Worm (Caenorhabditis elegans) whole organism, young adult: Measurements from ENCODE around the gene C39B10.3.
A peak's percentile ranks its signal among the peaks of the same experiment; 100 is the strongest.

Source experiments
- B0019.2 ChIP-seq: fragments of 200-800 bp; sonication (Bioruptor generic); conservative IDR thresholded peaks from 2 replicates; pipeline ENCODE4 v1.3.6; 2022; ENCODE audit warnings: missing genetic modification reagents, missing genetic modification characterization, missing compliant biosample characterization
- B0261.1 ChIP-seq: sonication (generic microtip); optimal IDR thresholded peaks from 2 replicates; lab custom pipeline; 2016; ENCODE audit warnings: mild to moderate bottlenecking, missing genetic modification characterization, moderate library complexity, missing compliant biosample characterization
- F10E7.11 ChIP-seq: sonication (generic microtip); optimal IDR thresholded peaks from 2 replicates; lab custom pipeline; 2017; ENCODE audit warnings: mild to moderate bottlenecking, missing genetic modification characterization, moderate library complexity, missing compliant biosample characterization
- F23B12.7 ChIP-seq: sonication (generic microtip); optimal IDR thresholded peaks from 2 replicates; lab custom pipeline; 2017; ENCODE audit warnings: missing genetic modification characterization, mild to moderate bottlenecking, missing compliant biosample characterization, antibody characterized with exemption, moderate library complexity; ENCODE audit not compliant: insufficient read depth
- F33H1.4 ChIP-seq: fragments of 200-800 bp; sonication (Bioruptor generic); IDR thresholded peaks from 2 replicates; pipeline ENCODE4 v1.3.6; 2022; ENCODE audit warnings: missing genetic modification reagents, missing genetic modification characterization, missing compliant biosample characterization
- F57C9.4 ChIP-seq: sonication (generic microtip); optimal IDR thresholded peaks from 2 replicates; lab custom pipeline; 2017; ENCODE audit warnings: mild to moderate bottlenecking, missing genetic modification characterization, missing compliant biosample characterization
- K12H6.12 ChIP-seq: fragments of 200-800 bp; sonication (Bioruptor generic); optimal IDR thresholded peaks from 2 replicates; lab custom pipeline; 2018; ENCODE audit warnings: mild to moderate bottlenecking, missing genetic modification characterization, missing compliant biosample characterization
- T07F8.4 ChIP-seq: sonication (generic microtip); optimal IDR thresholded peaks from 2 replicates; lab custom pipeline; 2016; ENCODE audit warnings: mild to moderate bottlenecking, missing genetic modification characterization, moderate library complexity, missing compliant biosample characterization
- T26A5.8 ChIP-seq: sonication (generic microtip); optimal IDR thresholded peaks from 2 replicates; lab custom pipeline; 2016; ENCODE audit warnings: missing genetic modification characterization, missing compliant biosample characterization
- ZK185.1 ChIP-seq: sonication (generic microtip); optimal IDR thresholded peaks from 2 replicates; lab custom pipeline; 2016; ENCODE audit warnings: mild to moderate bottlenecking, missing genetic modification characterization, missing compliant biosample characterization; ENCODE audit not compliant: poor library complexity, severe bottlenecking
- ama-1 ChIP-seq, 3 experiments: fragments of 150-350 bp in 1 of 3; sonication (generic microtip) in 2 of 3; optimal IDR thresholded peaks; 2 replicates each; lab custom pipeline; 2014 to 2018; ENCODE audit warnings: missing biosample characterization in 2 of 3, missing genetic modification characterization in 2 of 3, missing genetic modification reagents in 2 of 3
- aptf-2 ChIP-seq: fragments of 200-800 bp; sonication (Bioruptor generic); conservative IDR thresholded peaks from 2 replicates; pipeline ENCODE4 v1.3.6; 2022; ENCODE audit warnings: missing genetic modification reagents, missing genetic modification characterization, missing compliant biosample characterization
- attf-3 ChIP-seq: fragments of 200-800 bp; sonication (Bioruptor generic); conservative IDR thresholded peaks from 2 replicates; pipeline ENCODE4 v1.3.6; 2022; ENCODE audit warnings: missing genetic modification reagents, missing genetic modification characterization, missing compliant biosample characterization
- attf-5 ChIP-seq: fragments of 200-800 bp; sonication (Bioruptor generic); optimal IDR thresholded peaks from 2 replicates; lab custom pipeline; 2018; ENCODE audit warnings: mild to moderate bottlenecking, missing genetic modification characterization, missing compliant biosample characterization
- ceh-27 ChIP-seq: fragments of 200-800 bp; sonication (Bioruptor generic); optimal IDR thresholded peaks from 2 replicates; lab custom pipeline; 2018; ENCODE audit warnings: mild to moderate bottlenecking, missing genetic modification characterization, moderate library complexity, missing compliant biosample characterization
- ceh-91 ChIP-seq: fragments of 200-800 bp; sonication (Bioruptor generic); IDR thresholded peaks from 2 replicates; pipeline ENCODE4 v1.3.6; 2022; ENCODE audit warnings: missing genetic modification reagents, missing genetic modification characterization, missing compliant biosample characterization
- chd-7 ChIP-seq: sonication (generic microtip); optimal IDR thresholded peaks from 2 replicates; lab custom pipeline; 2016; ENCODE audit warnings: mild to moderate bottlenecking, missing genetic modification characterization, moderate library complexity, missing compliant biosample characterization
- dox-1 ChIP-seq: fragments of 200-800 bp; sonication (Bioruptor generic); IDR thresholded peaks from 2 replicates; pipeline ENCODE4 v1.3.6; 2022; ENCODE audit warnings: missing genetic modification reagents, missing genetic modification characterization, missing compliant biosample characterization
- egl-44 ChIP-seq: fragments of 200-800 bp; sonication (Bioruptor generic); IDR thresholded peaks from 2 replicates; pipeline ENCODE4 v1.3.6; 2022; ENCODE audit warnings: missing genetic modification reagents, missing genetic modification characterization, missing compliant biosample characterization
- ekl-4 ChIP-seq: fragments of 200-800 bp; sonication (Bioruptor generic); IDR thresholded peaks from 2 replicates; pipeline ENCODE4 v1.3.6; 2022; ENCODE audit warnings: missing genetic modification reagents, missing genetic modification characterization, missing compliant biosample characterization
- him-1 ChIP-seq: sonication (generic microtip); optimal IDR thresholded peaks from 2 replicates; lab custom pipeline; 2016; ENCODE audit warnings: missing genotype, missing genetic modification reagents, missing genetic modification characterization, missing compliant biosample characterization
- hlh-26 ChIP-seq: fragments of 200-800 bp; sonication (Bioruptor generic); conservative IDR thresholded peaks from 2 replicates; pipeline ENCODE4 v1.3.6; 2022; ENCODE audit warnings: missing genetic modification reagents, missing genetic modification characterization, missing compliant biosample characterization
- hrde-1 ChIP-seq: sonication (generic microtip); optimal IDR thresholded peaks from 2 replicates; lab custom pipeline; 2016; ENCODE audit warnings: missing genetic modification characterization, mild to moderate bottlenecking, missing compliant biosample characterization, moderate library complexity, missing genotype, missing genetic modification reagents, borderline replicate concordance
- hsf-1 ChIP-seq: fragments of 200-800 bp; sonication (Bioruptor generic); IDR thresholded peaks from 2 replicates; pipeline ENCODE4 v1.3.6; 2022; ENCODE audit warnings: missing genetic modification reagents, missing genetic modification characterization, missing compliant biosample characterization
- lin-35 ChIP-seq, 3 experiments: fragments of 150-350 bp in 2 of 3; sonication (generic microtip) in 1 of 3; optimal IDR thresholded peaks; 2 replicates each; lab custom pipeline; 2014 to 2018; ENCODE audit warnings: missing biosample characterization in 3 of 3, missing genetic modification characterization in 3 of 3, missing genetic modification reagents in 3 of 3
- lin-40 ChIP-seq: sonication (generic microtip); optimal IDR thresholded peaks from 2 replicates; lab custom pipeline; 2016; ENCODE audit warnings: missing genetic modification characterization, mild to moderate bottlenecking, missing compliant biosample characterization, missing genotype, missing genetic modification reagents
- lin-54 ChIP-seq: fragments of 200-800 bp; sonication (Bioruptor generic); optimal IDR thresholded peaks from 2 replicates; lab custom pipeline; 2018; ENCODE audit warnings: mild to moderate bottlenecking, missing genetic modification characterization, missing compliant biosample characterization
- mcd-1 ChIP-seq: fragments of 200-800 bp; sonication (Bioruptor generic); IDR thresholded peaks from 2 replicates; pipeline ENCODE4 v1.3.6; 2022; ENCODE audit warnings: missing genetic modification reagents, missing genetic modification characterization, missing compliant biosample characterization
- nfya-1 ChIP-seq: sonication (generic microtip); optimal IDR thresholded peaks from 2 replicates; lab custom pipeline; 2017; ENCODE audit warnings: antibody characterized with exemption, missing compliant biosample characterization, missing genetic modification characterization, borderline replicate concordance; ENCODE audit not compliant: insufficient read depth
- nhr-179 ChIP-seq: sonication (generic microtip); optimal IDR thresholded peaks from 2 replicates; lab custom pipeline; 2016; ENCODE audit warnings: mild to moderate bottlenecking, missing genetic modification characterization, missing compliant biosample characterization
- nhr-80 ChIP-seq: sonication (generic microtip); optimal IDR thresholded peaks from 2 replicates; lab custom pipeline; 2016; ENCODE audit warnings: missing genetic modification characterization, missing compliant biosample characterization
- pbrm-1 ChIP-seq: fragments of 200-800 bp; sonication (Bioruptor generic); IDR thresholded peaks from 2 replicates; pipeline ENCODE4 v1.3.6; 2022; ENCODE audit warnings: missing genetic modification reagents, missing genetic modification characterization, missing compliant biosample characterization
- rcor-1 ChIP-seq: fragments of 200-800 bp; sonication (Bioruptor generic); IDR thresholded peaks from 2 replicates; pipeline ENCODE4 v1.3.6; 2022; ENCODE audit warnings: missing genetic modification reagents, missing genetic modification characterization, missing compliant biosample characterization
- snpc-4 ChIP-seq, 5 experiments: fragments of 150-350 bp in 1 of 5; sonication (generic microtip) in 4 of 5; optimal IDR thresholded peaks; 2 replicates each; lab custom pipeline; 2014 to 2018; ENCODE audit warnings: missing genetic modification characterization in 5 of 5, missing biosample characterization in 3 of 5, antibody characterized with exemption in 2 of 5, mild to moderate bottlenecking in 2 of 5, missing compliant biosample characterization in 2 of 5, missing genotype in 2 of 5, moderate library complexity in 2 of 5, missing genetic modification reagents in 1 of 5
- tbx-9 ChIP-seq: sonication (generic microtip); optimal IDR thresholded peaks from 2 replicates; lab custom pipeline; 2016; ENCODE audit warnings: borderline replicate concordance, missing genetic modification characterization, inconsistent platforms, missing compliant biosample characterization
- tlf-1 ChIP-seq: fragments of 200-800 bp; sonication (Bioruptor generic); optimal IDR thresholded peaks from 2 replicates; lab custom pipeline; 2018; ENCODE audit warnings: mild to moderate bottlenecking, missing genetic modification characterization, missing compliant biosample characterization
- zfh-2 ChIP-seq: fragments of 200-800 bp; sonication (Bioruptor generic); conservative IDR thresholded peaks from 2 replicates; pipeline ENCODE4 v1.3.6; 2022; ENCODE audit warnings: missing genetic modification reagents, missing genetic modification characterization, missing compliant biosample characterization
- ztf-22 ChIP-seq: fragments of 200-800 bp; sonication (Bioruptor generic); optimal IDR thresholded peaks from 2 replicates; lab custom pipeline; 2018; ENCODE audit warnings: mild to moderate bottlenecking, missing genetic modification characterization, moderate library complexity, missing compliant biosample characterization
- ztf-25 ChIP-seq: fragments of 200-800 bp; sonication (Bioruptor generic); IDR thresholded peaks from 2 replicates; pipeline ENCODE4 v1.3.6; 2022; ENCODE audit warnings: missing genetic modification reagents, missing genetic modification characterization, missing compliant biosample characterization
- ztf-28 ChIP-seq: fragments of 200-800 bp; sonication (Bioruptor generic); IDR thresholded peaks from 2 replicates; pipeline ENCODE4 v1.3.6; 2022; ENCODE audit warnings: missing genetic modification reagents, missing genetic modification characterization, missing compliant biosample characterization

C39B10.3 gene

ce11 chrX:10406850-10407249 is 37.1 kb upstream of the C39B10.3 start, which contains the start of gene ZC504.1:
ZC504.1 (plus strand) TSS chrX:10407150.
- no peak for TF ChIP-seq lin-40 (tag; lab: Kevin White, UChicago)
- no peak for TF ChIP-seq ztf-22 (GFP tag; lab: Kevin White, UChicago)
- no peak for TF ChIP-seq pbrm-1 (GFP tag; lab: Robert Waterston, UW)
- no peak for TF ChIP-seq ceh-91
- no peak for TF ChIP-seq ekl-4 (GFP tag; lab: Robert Waterston, UW)
- TF ChIP-seq ztf-25: no peak
- no peak for TF ChIP-seq ama-1 (optimal IDR thresholded peaks at IDR 0.05; lab: Kevin White, UChicago)
- no peak for TF ChIP-seq ama-1 (GFP tag; optimal IDR thresholded peaks at IDR 0.05; lab: Kevin White, UChicago)
- TF ChIP-seq T07F8.4: no peak
- TF ChIP-seq ztf-28 (GFP tag; lab: Robert Waterston, UW): no peak
- TF ChIP-seq hsf-1 (GFP tag; lab: Robert Waterston, UW): no peak
- no peak for TF ChIP-seq B0019.2 (GFP tag; lab: Robert Waterston, UW)
- no peak for TF ChIP-seq K12H6.12 (tag; lab: Kevin White, UChicago)
- TF ChIP-seq, all 124 proteins: peak for 0

- TF ChIP-seq nfya-1 (tag; lab: Kevin White, UChicago): no peak
- TF ChIP-seq ceh-91: no peak
- TF ChIP-seq attf-3: no peak
- TF ChIP-seq chd-7 (tag; lab: Kevin White, UChicago): no peak
- no peak for TF ChIP-seq hlh-26
- TF ChIP-seq nhr-179 (tag; lab: Kevin White, UChicago): no peak
- TF ChIP-seq T26A5.8 (tag; lab: Kevin White, UChicago): no peak
- TF ChIP-seq lin-35 (GFP tag; optimal IDR thresholded peaks at IDR 0.05; lab: Kevin White, UChicago): no peak
- TF ChIP-seq egl-44 (GFP tag; lab: Robert Waterston, UW): no peak
- no peak for TF ChIP-seq ceh-27 (GFP tag; lab: Kevin White, UChicago)
- no peak for TF ChIP-seq hrde-1 (tag; lab: Kevin White, UChicago)
- TF ChIP-seq hsf-1 (GFP tag; lab: Robert Waterston, UW): no peak
- TF ChIP-seq F10E7.11 (tag; lab: Kevin White, UChicago): no peak
- no peak for TF ChIP-seq attf-5 (GFP tag; lab: Kevin White, UChicago)
These were observed 33.4 kb upstream of the C39B10.3 start for ce11 chrX:10410539-10410938.

- TF ChIP-seq ztf-25 (no peak), F23B12.7 (tag; lab: Kevin White, UChicago) (no peak), tbx-9 (tag; lab: Kevin White, UChicago) (no peak), egl-44 (GFP tag; lab: Robert Waterston, UW) (no peak), F33H1.4 (GFP tag; lab: Robert Waterston, UW) (no peak), hrde-1 (tag; lab: Kevin White, UChicago) (no peak), lin-54 (GFP tag; lab: Kevin White, UChicago) (no peak), attf-5 (GFP tag; lab: Kevin White, UChicago) (no peak)
These were observed 31.5 kb upstream of the C39B10.3 start, which contains the start of gene acr-8 for ce11 chrX:10412425-10412824. acr-8 (plus strand) TSS chrX:10412725.

- no peak for TF ChIP-seq him-1 (tag; lab: Kevin White, UChicago)
- TF ChIP-seq ZK185.1 (tag; lab: Kevin White, UChicago): peak; percentile 27
- TF ChIP-seq nhr-80 (tag; lab: Kevin White, UChicago): peak; percentile 42
- no peak for TF ChIP-seq snpc-4 (GFP tag; optimal IDR thresholded peaks at IDR 0.05; lab: Kevin White, UChicago)
- TF ChIP-seq snpc-4 (tag; optimal IDR thresholded peaks at IDR 0.05; lab: Kevin White, UChicago): peak in 1 of 4 experiments; percentile 38
- TF ChIP-seq zfh-2: no peak
- TF ChIP-seq dox-1 (GFP tag; lab: Robert Waterston, UW): peak; percentile 50; the same call in 1 of the 2 replicates
- 0 out of 2 replicates have a peak, but pooled peaks have one; percentile 14 for TF ChIP-seq mcd-1 (GFP tag; lab: Robert Waterston, UW)
- no peak for TF ChIP-seq tlf-1 (GFP tag; lab: Kevin White, UChicago)
- no peak for TF ChIP-seq F57C9.4 (tag; lab: Kevin White, UChicago)
- TF ChIP-seq aptf-2 (GFP tag; lab: Robert Waterston, UW): peak; percentile 94
- TF ChIP-seq attf-5 (GFP tag; lab: Kevin White, UChicago): peak; percentile 71
- TF ChIP-seq lin-35 (GFP tag; optimal IDR thresholded peaks at IDR 0.05; lab: Kevin White, UChicago): peak in 1 of 3 experiments; percentile 43
- peak; percentile 5 for TF ChIP-seq ceh-27 (GFP tag; lab: Kevin White, UChicago)
- no peak for TF ChIP-seq ztf-25
- no peak for TF ChIP-seq B0261.1 (tag; lab: Kevin White, UChicago)
- TF ChIP-seq pbrm-1 (GFP tag; lab: Robert Waterston, UW): 0 out of 2 replicates have a peak, but pooled peaks have one; percentile 11
- TF ChIP-seq rcor-1 (GFP tag; lab: Robert Waterston, UW): 0 out of 2 replicates have a peak, but pooled peaks have one; percentile 8
These were observed 24.2 kb upstream of the C39B10.3 start, which contains the start of gene cdk-11.2 for ce11 chrX:10419743-10420142. cdk-11.2 (minus strand) TSS chrX:10419765.
